Worm (Caenorhabditis elegans): ENCODE results near the gene mrps-18C.

mrps-18C gene

ce11 chrIII:4934896-4935628, at the start of gene mrps-18C:
TSS of gene mrps-18C (plus strand) at chrIII:4935578.
- TF ChIP-seq jun-1 (tag; optimal IDR thresholded peaks at IDR 0.05) (no peak), elt-1 (tag; optimal IDR thresholded peaks at IDR 0.05) (no peak), lin-15B (tag; optimal IDR thresholded peaks at IDR 0.05) (peak; percentile 55), pha-4 (tag; optimal IDR thresholded peaks at IDR 0.05) (peak; percentile 13), hmg-11 (tag; optimal IDR thresholded peaks at IDR 0.05) (peak; percentile 3), mml-1 (tag; optimal IDR thresholded peaks at IDR 0.05) (no peak)

ce11 chrIII:4887291-4887690, 48.1 kb upstream of the mrps-18C start, which contains the start of gene clec-6:
TSS of gene clec-6 (minus strand) at chrIII:4887444.
- TF ChIP-seq ama-1 (optimal IDR thresholded peaks at IDR 0.05) (no peak), elt-2 (tag; optimal IDR thresholded peaks at IDR 0.05) (peak; percentile 60), pha-4 (tag; optimal IDR thresholded peaks at IDR 0.05) (peak; percentile 33), pqm-1 (tag; optimal IDR thresholded peaks at IDR 0.05) (peak; percentile 23)

ce11 chrIII:4890997-4891396, 44.4 kb upstream of the mrps-18C start, which contains the start of gene F26F4.5:
TSS of gene F26F4.5 (minus strand) at chrIII:4891252.
- TF ChIP-seq nhr-67 (tag; optimal IDR thresholded peaks at IDR 0.05), result no peak
- no peak for TF ChIP-seq unc-39 (tag; optimal IDR thresholded peaks at IDR 0.05)
- TF ChIP-seq pha-4 (tag; optimal IDR thresholded peaks at IDR 0.05), result peak; percentile 29
- no peak for TF ChIP-seq jun-1 (tag; optimal IDR thresholded peaks at IDR 0.05)
- no peak for TF ChIP-seq ztf-11 (tag; optimal IDR thresholded peaks at IDR 0.05)

- TF ChIP-seq jun-1 (tag; optimal IDR thresholded peaks at IDR 0.05) (no peak), ztf-4 (tag; optimal IDR thresholded peaks at IDR 0.05) (no peak), ceh-9 (tag; optimal IDR thresholded peaks at IDR 0.05) (no peak), pha-4 (tag; optimal IDR thresholded peaks at IDR 0.05) (no peak), sea-2 (GFP tag; optimal IDR thresholded peaks at IDR 0.05) (no peak), nhr-25 (tag; optimal IDR thresholded peaks at IDR 0.05) (no peak), skn-1 (tag; optimal IDR thresholded peaks at IDR 0.05) (no peak), nhr-77 (tag; optimal IDR thresholded peaks at IDR 0.05) (no peak)
Measured at ce11 chrIII:4893540-4893939, 41.8 kb upstream of the mrps-18C start, which contains the start of gene F26F4.6. TSS of gene F26F4.6 (minus strand) at chrIII:4893640.

ce11 chrIII:4895313-4895712, 40.1 kb upstream of the mrps-18C start:
- no peak for TF ChIP-seq ceh-9 (tag; optimal IDR thresholded peaks at IDR 0.05)
- no peak for TF ChIP-seq fkh-2 (tag; optimal IDR thresholded peaks at IDR 0.05)
- no peak for TF ChIP-seq jun-1 (tag; optimal IDR thresholded peaks at IDR 0.05)
- no peak for TF ChIP-seq snpc-4 (tag; optimal IDR thresholded peaks at IDR 0.05)

- TF ChIP-seq nhr-76 (tag; optimal IDR thresholded peaks at IDR 0.05) (no peak), nhr-67 (tag; optimal IDR thresholded peaks at IDR 0.05) (no peak)
Measured at ce11 chrIII:4899035-4899578, 36.3 kb upstream of the mrps-18C start, which contains the start of gene nhl-2. TSS of gene nhl-2 (minus strand) at chrIII:4899085.

ce11 chrIII:4899728-4900127, 35.6 kb upstream of the mrps-18C start:
- TF ChIP-seq jun-1 (tag; optimal IDR thresholded peaks at IDR 0.05) (peak; percentile 98), nhr-237 (tag; optimal IDR thresholded peaks at IDR 0.05) (no peak), nhr-25 (tag; optimal IDR thresholded peaks at IDR 0.05) (peak; percentile 100), mml-1 (tag; optimal IDR thresholded peaks at IDR 0.05) (peak; percentile 57), R02D3.7 (tag; optimal IDR thresholded peaks at IDR 0.05) (peak; percentile 92), egl-27 (tag; optimal IDR thresholded peaks at IDR 0.05) (peak; percentile 95), unc-62 (GFP tag; optimal IDR thresholded peaks at IDR 0.05) (peak; percentile 97), ztf-11 (tag; optimal IDR thresholded peaks at IDR 0.05) (peak; percentile 4), zag-1 (tag; optimal IDR thresholded peaks at IDR 0.05) (peak; percentile 84), elt-1 (tag; optimal IDR thresholded peaks at IDR 0.05) (peak; percentile 85), nhr-28 (tag; optimal IDR thresholded peaks at IDR 0.05) (no peak), fkh-10 (GFP tag; optimal IDR thresholded peaks at IDR 0.05) (peak; percentile 99), egl-5 (tag; optimal IDR thresholded peaks at IDR 0.05) (peak; percentile 94), nhr-43 (tag; optimal IDR thresholded peaks at IDR 0.05; ENCODE audit: poor library complexity, severe bottlenecking) (peak; percentile 98), sea-2 (GFP tag; optimal IDR thresholded peaks at IDR 0.05) (peak; percentile 87), ama-1 (optimal IDR thresholded peaks at IDR 0.05) (peak; percentile 82), ceh-9 (tag; optimal IDR thresholded peaks at IDR 0.05) (no peak), nhr-23 (tag; optimal IDR thresholded peaks at IDR 0.05) (peak; percentile 100), daf-12 (tag; optimal IDR thresholded peaks at IDR 0.05) (peak; percentile 90), pha-4 (tag; optimal IDR thresholded peaks at IDR 0.05) (peak; percentile 99), unc-39 (tag; optimal IDR thresholded peaks at IDR 0.05) (peak; percentile 33), lin-39 (tag; optimal IDR thresholded peaks at IDR 0.05) (peak; percentile 99), elt-3 (tag; optimal IDR thresholded peaks at IDR 0.05) (peak in 2 of 3 experiments; percentile 25 to 95), hmg-11 (tag; optimal IDR thresholded peaks at IDR 0.05) (peak; percentile 97), nhr-12 (tag; optimal IDR thresholded peaks at IDR 0.05) (no peak), pqm-1 (tag; optimal IDR thresholded peaks at IDR 0.05) (peak; percentile 96), fkh-2 (tag; optimal IDR thresholded peaks at IDR 0.05) (no peak), lsy-12 (tag; optimal IDR thresholded peaks at IDR 0.05) (peak; percentile 98), fos-1 (tag; optimal IDR thresholded peaks at IDR 0.05) (peak; percentile 97)
